Worm (Caenorhabditis elegans) whole organism, early embryonic: ENCODE data around the gene ints-13.

Source experiments
- B0310.2 ChIP-seq: sonication (generic microtip); optimal IDR thresholded peaks from 2 replicates; lab custom pipeline; 2016; ENCODE audit warnings: mild to moderate bottlenecking, missing genetic modification characterization, missing compliant biosample characterization
- F13C5.2 ChIP-seq: sonication (generic microtip); optimal IDR thresholded peaks from 2 replicates; lab custom pipeline; 2017; ENCODE audit warnings: mild to moderate bottlenecking, missing genetic modification characterization, inconsistent platforms, missing compliant biosample characterization
- aly-1 ChIP-seq: sonication (generic microtip); optimal IDR thresholded peaks from 2 replicates; lab custom pipeline; 2016; ENCODE audit warnings: missing genetic modification characterization, missing compliant biosample characterization
- ama-1 ChIP-seq: fragments of 150-350 bp; optimal IDR thresholded peaks from 2 replicates; lab custom pipeline; 2014
- ceh-13 ChIP-seq: fragments of 200-800 bp; sonication (Bioruptor generic); optimal IDR thresholded peaks from 2 replicates; lab custom pipeline; 2018; ENCODE audit warnings: mild to moderate bottlenecking, missing genetic modification characterization, missing compliant biosample characterization
- ceh-36 ChIP-seq: sonication (generic microtip); optimal IDR thresholded peaks from 2 replicates; lab custom pipeline; 2016; ENCODE audit warnings: missing genetic modification characterization, inconsistent platforms, missing compliant biosample characterization
- ets-7 ChIP-seq: sonication (generic microtip); optimal IDR thresholded peaks from 2 replicates; lab custom pipeline; 2016; ENCODE audit warnings: missing genotype, missing genetic modification characterization, missing compliant biosample characterization
- flt-1 ChIP-seq: fragments of 200-800 bp; sonication (Bioruptor generic); IDR thresholded peaks from 2 replicates; pipeline ENCODE4 v1.3.6; 2022; ENCODE audit warnings: missing genetic modification characterization, missing compliant biosample characterization
- hmbx-1 ChIP-seq: sonication (generic microtip); optimal IDR thresholded peaks from 2 replicates; lab custom pipeline; 2016; ENCODE audit warnings: mild to moderate bottlenecking, missing genetic modification characterization, missing compliant biosample characterization
- hmg-4 ChIP-seq: fragments of 200-800 bp; sonication (Bioruptor generic); optimal IDR thresholded peaks from 2 replicates; lab custom pipeline; 2018; ENCODE audit warnings: mild to moderate bottlenecking, missing genetic modification characterization, missing compliant biosample characterization
- hnd-1 ChIP-seq: sonication (generic microtip); optimal IDR thresholded peaks from 2 replicates; lab custom pipeline; 2016; ENCODE audit warnings: missing genetic modification characterization, missing compliant biosample characterization
- pes-1 ChIP-seq: fragments of 200-800 bp; sonication (Bioruptor generic); IDR thresholded peaks from 2 replicates; pipeline ENCODE4 v1.3.6; 2022; ENCODE audit warnings: missing genetic modification reagents, missing genetic modification characterization, missing compliant biosample characterization
- scrt-1 ChIP-seq: fragments of 200-800 bp; sonication (Bioruptor generic); IDR thresholded peaks from 2 replicates; pipeline ENCODE4 v1.3.6; 2022; ENCODE audit warnings: missing genetic modification characterization, missing compliant biosample characterization
- sea-1 ChIP-seq: fragments of 200-800 bp; sonication (Bioruptor generic); conservative IDR thresholded peaks from 2 replicates; pipeline ENCODE4 v1.3.6; 2022; ENCODE audit warnings: missing genetic modification characterization, missing compliant biosample characterization
- tbx-11 ChIP-seq: fragments of 200-800 bp; sonication (Bioruptor generic); IDR thresholded peaks from 2 replicates; pipeline ENCODE4 v1.3.6; 2022; ENCODE audit warnings: missing genetic modification characterization, missing compliant biosample characterization
- tbx-37 ChIP-seq: fragments of 200-800 bp; sonication (Bioruptor generic); conservative IDR thresholded peaks from 2 replicates; pipeline ENCODE4 v1.3.6; 2022; ENCODE audit warnings: missing genetic modification reagents, missing genetic modification characterization, missing compliant biosample characterization
- tra-4 ChIP-seq: sonication (generic microtip); optimal IDR thresholded peaks from 2 replicates; lab custom pipeline; 2017; ENCODE audit warnings: missing genetic modification characterization, missing compliant biosample characterization

The ints-13 gene

DNA sequence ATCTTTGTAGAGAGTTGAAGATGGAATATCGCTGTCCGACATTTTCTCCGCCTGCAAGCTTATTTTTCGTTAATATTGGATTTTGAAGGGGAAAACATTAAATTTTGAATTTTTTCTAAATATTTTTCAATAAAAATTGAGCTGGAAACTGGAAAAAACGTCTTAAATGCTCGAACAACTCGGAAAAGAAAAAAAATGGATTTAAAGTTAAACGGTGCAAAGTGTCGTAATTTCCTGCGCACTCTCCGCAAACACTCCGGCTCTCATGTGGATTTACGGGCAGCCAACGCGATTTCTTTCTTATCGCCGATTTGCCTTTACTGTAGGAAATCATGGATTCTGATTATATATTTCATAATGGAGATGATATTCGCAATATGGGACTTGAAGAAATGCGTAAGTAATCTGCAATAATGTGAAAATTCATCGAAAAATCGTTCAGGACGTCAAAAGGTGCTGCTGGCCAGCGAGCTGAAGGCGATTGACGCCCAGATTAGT is 3.1 kb upstream of the ints-13 start, which contains the start of the genes fnta-1 and cogc-8:
fnta-1 (minus strand) TSS at position 51 of the 498 bp plus-strand sequence.
cogc-8 (plus strand) TSS at position 195 of the 498 bp plus-strand sequence.
- TF ChIP-seq sea-1 (GFP tag; lab: Robert Waterston, UW), result no peak
- TF ChIP-seq ceh-13, result no peak
- TF ChIP-seq F13C5.2 (tag; lab: Kevin White, UChicago), result peak; percentile 16
- no peak for TF ChIP-seq scrt-1 (GFP tag; lab: Robert Waterston, UW)
- TF ChIP-seq B0310.2 (tag; lab: Kevin White, UChicago), result no peak

DNA sequence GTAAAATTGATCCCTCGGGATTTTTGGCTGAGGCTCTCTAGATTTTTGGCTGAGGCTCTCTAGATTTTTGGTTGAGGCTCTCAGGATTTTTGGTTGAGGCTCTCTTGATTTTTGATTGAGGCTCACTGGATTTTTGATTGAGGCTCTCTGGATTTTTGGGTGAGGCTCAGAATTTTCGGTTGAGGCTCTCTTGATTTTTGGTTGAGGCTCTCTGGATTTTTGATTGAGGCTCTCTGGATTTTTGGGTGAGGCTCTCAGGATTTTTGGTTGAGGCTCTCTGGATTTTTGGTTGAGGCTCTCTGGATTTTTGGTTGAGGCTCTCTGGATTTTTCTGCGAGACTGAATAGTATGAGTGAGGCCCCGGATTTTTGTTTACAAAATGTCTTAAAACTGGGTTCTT is 1.1 kb downstream of the ints-13 start:
- TF ChIP-seq B0310.2 (tag; lab: Kevin White, UChicago) (no peak), aly-1 (tag; lab: Kevin White, UChicago) (no peak), hmbx-1 (tag; lab: Kevin White, UChicago) (no peak), hmg-4 (GFP tag; lab: Kevin White, UChicago) (no peak), ama-1 (lab: Kevin White, UChicago) (no peak), ets-7 (tag; lab: Kevin White, UChicago) (no peak), scrt-1 (GFP tag; lab: Robert Waterston, UW) (no peak), ceh-36 (tag; lab: Kevin White, UChicago) (no peak), sea-1 (GFP tag; lab: Robert Waterston, UW) (no peak)

DNA sequence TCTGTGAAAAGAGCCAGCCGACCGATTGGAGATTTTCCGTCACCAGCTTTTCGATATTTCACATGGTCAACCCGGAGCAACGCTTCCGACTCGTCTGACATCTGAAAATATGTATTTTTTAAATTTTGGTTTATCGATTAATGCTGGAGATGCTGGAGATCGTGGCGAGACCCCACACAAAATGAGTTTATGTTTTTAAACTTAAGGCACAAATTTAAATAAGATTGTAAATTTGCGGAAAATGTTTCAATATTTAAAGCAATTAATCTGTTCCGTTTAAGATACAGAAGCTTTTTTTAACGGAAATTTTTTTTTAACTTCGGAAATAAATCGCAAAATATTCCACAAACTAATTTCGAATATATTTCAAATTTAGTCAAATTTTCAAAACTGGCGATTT is 5.6 kb downstream of the ints-13 start, which contains the start of gene gtf-2H1:
gtf-2H1 (minus strand) TSS at position 101 of the 400 bp plus-strand sequence.
- no peak for TF ChIP-seq F13C5.2 (tag; lab: Kevin White, UChicago)
- no peak for TF ChIP-seq tra-4
- no peak for TF ChIP-seq hmbx-1 (tag; lab: Kevin White, UChicago)
- TF ChIP-seq flt-1, result no peak
- TF ChIP-seq hmg-4 (GFP tag; lab: Kevin White, UChicago), result no peak
- no peak for TF ChIP-seq scrt-1 (GFP tag; lab: Robert Waterston, UW)
- TF ChIP-seq ama-1 (lab: Kevin White, UChicago), result no peak

DNA sequence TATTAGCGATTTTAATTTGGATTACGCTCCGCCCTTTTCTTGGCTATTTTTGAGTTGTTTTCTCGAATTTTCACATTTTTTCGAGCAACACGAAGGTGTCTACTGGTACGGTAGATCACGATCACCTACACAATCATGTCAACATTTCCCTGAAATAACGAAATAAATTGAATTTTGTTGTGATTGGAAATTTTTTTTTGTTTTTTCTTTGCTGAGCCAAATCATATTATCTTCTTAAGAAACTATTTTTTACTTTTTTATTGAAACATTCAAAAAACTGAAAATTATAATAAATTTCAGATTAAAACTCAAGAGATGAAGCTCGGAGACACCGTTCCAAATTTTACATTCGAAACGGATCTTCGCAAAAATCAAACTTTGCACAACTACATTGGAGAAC is 19.0 kb downstream of the ints-13 start, which contains the start of gene prdx-6:
prdx-6 (plus strand) TSS at position 301 of the 400 bp plus-strand sequence.
- TF ChIP-seq ama-1 (lab: Kevin White, UChicago) (no peak), tbx-11 (GFP tag; lab: Robert Waterston, UW) (no peak), tra-4 (no peak), ceh-36 (tag; lab: Kevin White, UChicago) (no peak), scrt-1 (GFP tag; lab: Robert Waterston, UW) (no peak), hnd-1 (tag; lab: Kevin White, UChicago) (no peak), B0310.2 (tag; lab: Kevin White, UChicago) (no peak), hmg-4 (GFP tag; lab: Kevin White, UChicago) (no peak), ceh-13 (no peak), aly-1 (tag; lab: Kevin White, UChicago) (no peak), sea-1 (GFP tag; lab: Robert Waterston, UW) (no peak), flt-1 (no peak), F13C5.2 (tag; lab: Kevin White, UChicago) (no peak), ets-7 (tag; lab: Kevin White, UChicago) (no peak)

DNA sequence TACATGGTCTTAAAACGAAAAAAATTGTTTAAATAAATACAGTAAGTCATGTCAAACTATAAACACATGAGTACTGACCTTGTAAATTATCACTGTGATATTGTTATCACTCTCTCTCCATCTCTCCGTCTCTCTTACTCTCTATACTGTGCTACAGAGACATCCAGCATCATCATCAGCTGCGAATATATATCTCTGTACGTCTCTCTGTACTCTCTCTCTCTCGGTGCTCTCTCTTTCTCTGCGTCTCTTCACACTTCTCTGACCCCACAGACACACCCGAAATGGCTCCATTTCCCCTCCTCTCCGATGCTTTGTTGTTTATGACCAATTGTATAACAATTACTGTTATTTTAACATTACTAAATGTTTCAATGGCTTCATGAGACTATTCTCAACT is 26.7 kb downstream of the ints-13 start:
- TF ChIP-seq tbx-11 (GFP tag; lab: Robert Waterston, UW) (no peak), aly-1 (tag; lab: Kevin White, UChicago) (no peak), flt-1 (no peak), tbx-37 (GFP tag; lab: Robert Waterston, UW) (no peak), hmbx-1 (tag; lab: Kevin White, UChicago) (no peak), F13C5.2 (tag; lab: Kevin White, UChicago) (no peak), pes-1 (GFP tag; lab: Robert Waterston, UW) (no peak), B0310.2 (tag; lab: Kevin White, UChicago) (no peak)

DNA sequence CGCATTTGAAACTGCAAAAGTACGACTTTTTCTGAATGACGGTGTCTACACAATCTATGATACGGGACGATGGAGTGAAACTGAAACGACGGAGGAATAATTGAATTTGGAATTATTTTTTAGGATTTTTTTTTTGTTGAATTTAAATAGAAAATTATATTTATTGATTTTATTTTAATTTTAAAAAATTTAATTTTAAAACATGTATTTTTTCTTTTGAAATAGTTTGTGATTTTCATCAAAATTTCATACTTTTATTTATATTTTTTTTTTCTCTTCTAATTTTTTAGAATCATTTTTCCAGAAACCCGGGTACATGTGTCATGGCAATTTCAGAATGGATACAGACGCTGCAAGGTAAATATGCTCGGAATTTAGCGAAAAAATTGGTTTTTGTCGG is 29.4 kb downstream of the ints-13 start, which contains the start of gene Y38C1AA.1:
Y38C1AA.1 (plus strand) TSS at position 301 of the 400 bp plus-strand sequence.
- TF ChIP-seq ceh-13 (no peak), B0310.2 (tag; lab: Kevin White, UChicago) (no peak), tra-4 (no peak), sea-1 (GFP tag; lab: Robert Waterston, UW) (no peak), pes-1 (GFP tag; lab: Robert Waterston, UW) (no peak), tbx-37 (GFP tag; lab: Robert Waterston, UW) (no peak), ama-1 (lab: Kevin White, UChicago) (no peak), F13C5.2 (tag; lab: Kevin White, UChicago) (no peak), tbx-11 (GFP tag; lab: Robert Waterston, UW) (no peak), aly-1 (tag; lab: Kevin White, UChicago) (no peak), hnd-1 (tag; lab: Kevin White, UChicago) (no peak), hmbx-1 (tag; lab: Kevin White, UChicago) (no peak), hmg-4 (GFP tag; lab: Kevin White, UChicago) (no peak), flt-1 (no peak), ceh-36 (tag; lab: Kevin White, UChicago) (no peak)

DNA sequence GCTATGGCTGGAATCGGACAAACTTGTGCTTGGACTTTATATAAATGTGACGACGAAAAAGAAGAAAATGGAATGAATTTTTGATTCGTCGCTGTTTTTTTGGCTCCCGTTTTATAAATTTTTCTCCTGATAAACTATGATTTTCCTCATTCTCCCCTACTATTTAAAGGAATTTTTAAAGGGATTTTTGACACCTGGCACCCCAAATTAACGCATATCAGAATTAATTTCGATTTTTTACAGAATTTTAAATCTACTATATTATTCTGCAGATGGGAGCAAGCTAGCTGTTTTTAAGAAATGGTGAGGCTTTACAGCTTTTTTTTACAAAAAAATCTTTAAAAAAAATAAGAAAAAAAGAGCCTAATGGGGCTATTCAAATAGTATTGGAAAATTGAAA is 32.3 kb downstream of the ints-13 start, which contains the start of gene coa-1:
coa-1 (plus strand) TSS at position 301 of the 400 bp plus-strand sequence.
- TF ChIP-seq hnd-1 (tag; lab: Kevin White, UChicago), result no peak
- TF ChIP-seq ceh-36 (tag; lab: Kevin White, UChicago), result no peak
- TF ChIP-seq pes-1 (GFP tag; lab: Robert Waterston, UW), result no peak
- TF ChIP-seq sea-1 (GFP tag; lab: Robert Waterston, UW), result no peak
